Fruit fly (Drosophila melanogaster) whole organism, adult: ENCODE measurements around the gene CG42488.

Experiments used
- CG14711 ChIP-seq: fragments of 200-800 bp; sonication (Bioruptor generic); optimal IDR thresholded peaks from 2 replicates; lab custom pipeline; 2018; ENCODE audit warnings: missing biosample characterization, mild to moderate bottlenecking, missing genetic modification characterization, moderate library complexity
- CG7045 ChIP-seq: fragments of 200-800 bp; sonication (Bioruptor generic); optimal IDR thresholded peaks from 2 replicates; lab custom pipeline; 2017; ENCODE audit warnings: missing biosample characterization, mild to moderate bottlenecking, missing genetic modification characterization
- Mnt ChIP-seq: fragments of 200-800 bp; sonication (Bioruptor generic); optimal IDR thresholded peaks from 2 replicates; lab custom pipeline; 2016; ENCODE audit warnings: missing biosample characterization, mild to moderate bottlenecking, missing genetic modification characterization
- kay ChIP-seq: fragments of 200-800 bp; sonication (Bioruptor generic); peaks from one replicate; lab custom pipeline; 2016; ENCODE audit warnings: missing biosample characterization, missing genetic modification characterization, borderline replicate concordance
- ovo ChIP-seq: fragments of 200-800 bp; sonication (Bioruptor generic); optimal IDR thresholded peaks from 2 replicates; lab custom pipeline; 2016; ENCODE audit warnings: missing biosample characterization, missing genetic modification characterization
- tj ChIP-seq: fragments of 200-800 bp; sonication (Bioruptor generic); optimal IDR thresholded peaks from 3 replicates; lab custom pipeline; 2017; ENCODE audit warnings: missing biosample characterization, mild to moderate bottlenecking, missing genetic modification characterization, moderate library complexity

- TF ChIP-seq tj (GFP tag; lab: Kevin White, UChicago) (no peak), kay (GFP tag; lab: Kevin White, UChicago) (no peak), CG14711 (tag; lab: Kevin White, UChicago) (peak; percentile 59), Mnt (peak; percentile 23), CG7045 (GFP tag; lab: Kevin White, UChicago) (peak; percentile 51), ovo (GFP tag; lab: Kevin White, UChicago) (no peak)
These were observed 6.2 kb downstream of the CG42488 start for dm6 chr3R:25489116-25489515.
